Worm (Caenorhabditis elegans): Measurements from ENCODE around the gene str-37.

str-37 gene

DNA sequence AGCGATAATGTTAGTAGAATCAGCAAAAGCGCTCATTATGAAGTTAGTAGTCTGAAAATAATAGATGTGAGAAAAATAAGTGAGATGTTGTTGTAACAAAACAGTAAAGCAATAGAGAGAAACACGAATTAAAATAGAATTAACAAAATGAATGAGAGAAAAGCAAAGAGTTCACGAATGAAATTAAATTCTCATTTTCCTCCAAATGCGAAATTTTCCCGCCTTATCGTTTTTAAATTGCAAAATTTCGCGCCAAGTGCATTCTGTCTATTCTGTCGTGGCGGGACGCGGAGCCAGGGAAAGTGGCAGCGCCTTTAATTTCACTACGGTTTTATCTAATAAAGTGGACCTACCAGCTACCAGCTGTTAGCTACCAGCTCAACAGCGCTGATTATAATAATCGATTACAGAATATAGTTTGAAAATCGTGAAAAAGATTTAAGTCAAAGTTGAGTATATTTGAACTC is 15.3 kb upstream of the str-37 start, which contains the start of gene nasp-2 (continued):
- peak; percentile 43 for TF ChIP-seq F23B12.7 (tag; optimal IDR thresholded peaks at IDR 0.05; ENCODE audit: insufficient read depth)
- no peak for TF ChIP-seq nhr-27 (tag; optimal IDR thresholded peaks at IDR 0.05)
- TF ChIP-seq D2030.7 (GFP tag; IDR thresholded peaks at IDR 0.05), result peak; percentile 98
- no peak for TF ChIP-seq egl-44 (GFP tag; IDR thresholded peaks at IDR 0.05)
- peak; percentile 99 for TF ChIP-seq dpl-1 (GFP tag; optimal IDR thresholded peaks at IDR 0.05)
- peak; percentile 92 for TF ChIP-seq B0336.3 (GFP tag; IDR thresholded peaks at IDR 0.05)
- TF ChIP-seq mes-4 (tag; optimal IDR thresholded peaks at IDR 0.05), result no peak
- peak; percentile 84 for TF ChIP-seq lir-1 (GFP tag; conservative IDR thresholded peaks at IDR 0.05)
- no peak for TF ChIP-seq B0035.1 (tag; optimal IDR thresholded peaks at IDR 0.05)
- peak; percentile 85 for TF ChIP-seq bed-2 (GFP tag; IDR thresholded peaks at IDR 0.05)
- TF ChIP-seq dpff-1 (tag; optimal IDR thresholded peaks at IDR 0.05), result no peak
- TF ChIP-seq C17E4.6 (GFP tag; IDR thresholded peaks at IDR 0.05), result peak; percentile 88
- TF ChIP-seq ceh-40 (GFP tag; IDR thresholded peaks at IDR 0.05), result no peak
- peak; percentile 53; the same call in 1 of the 2 replicates for TF ChIP-seq egrh-3 (GFP tag; IDR thresholded peaks at IDR 0.05)
- TF ChIP-seq lsl-1 (GFP tag; optimal IDR thresholded peaks at IDR 0.05), result peak; percentile 97
- TF ChIP-seq pha-4 (tag; optimal IDR thresholded peaks at IDR 0.05), result no peak
- no peak for TF ChIP-seq T07F8.4 (tag; optimal IDR thresholded peaks at IDR 0.05)
- peak; percentile 64 for TF ChIP-seq hmg-20 (GFP tag; IDR thresholded peaks at IDR 0.05)
- TF ChIP-seq nfyb-1 (GFP tag; IDR thresholded peaks at IDR 0.05), result peak; percentile 81

ce11 chrV:13313045-13313623 is 14.4 kb upstream of the str-37 start, which contains the start of gene C50B6.3:
Gene C50B6.3, plus strand, starts transcription at chrV:13313573.
- no peak for TF ChIP-seq ztf-3 (GFP tag; optimal IDR thresholded peaks at IDR 0.05)
- TF ChIP-seq mxl-1 (tag; optimal IDR thresholded peaks at IDR 0.05), result no peak
- TF ChIP-seq F55B11.4 (tag; optimal IDR thresholded peaks at IDR 0.05; ENCODE audit: borderline replicate concordance, insufficient read depth), result no peak
- TF ChIP-seq F52B5.7 (tag; optimal IDR thresholded peaks at IDR 0.05), result no peak
- TF ChIP-seq dpff-1 (tag; optimal IDR thresholded peaks at IDR 0.05), result no peak
- TF ChIP-seq snpc-4 (GFP tag; optimal IDR thresholded peaks at IDR 0.05), result no peak
- peak in 2 of 4 experiments; percentile 31 to 45 for TF ChIP-seq snpc-4 (tag; optimal IDR thresholded peaks at IDR 0.05)
- TF ChIP-seq nfyb-1 (GFP tag; IDR thresholded peaks at IDR 0.05), result no peak
- peak; percentile 60; the same call in 1 of the 2 replicates for TF ChIP-seq dox-1 (GFP tag; IDR thresholded peaks at IDR 0.05)
- peak; percentile 65 for TF ChIP-seq lin-40 (tag; optimal IDR thresholded peaks at IDR 0.05)
- TF ChIP-seq ztf-18 (tag; optimal IDR thresholded peaks at IDR 0.05), result no peak
- TF ChIP-seq ztf-22 (GFP tag; optimal IDR thresholded peaks at IDR 0.05), result no peak
- no peak for TF ChIP-seq Y56A3A.18 (GFP tag; IDR thresholded peaks at IDR 0.05)
- peak; percentile 63 for TF ChIP-seq akir-1 (GFP tag; optimal IDR thresholded peaks at IDR 0.05)
- TF ChIP-seq ccch-3 (GFP tag; optimal IDR thresholded peaks at IDR 0.05), result peak; percentile 46
- no peak for TF ChIP-seq attf-6 (GFP tag; IDR thresholded peaks at IDR 0.05)
- no peak for TF ChIP-seq die-1 (tag; optimal IDR thresholded peaks at IDR 0.05)
- no peak for TF ChIP-seq aptf-2 (GFP tag; conservative IDR thresholded peaks at IDR 0.05)
- TF ChIP-seq D2030.7 (GFP tag; IDR thresholded peaks at IDR 0.05), result peak; percentile 48; the same call in 1 of the 2 replicates
- no peak for TF ChIP-seq egl-18 (GFP tag; IDR thresholded peaks at IDR 0.05)
- TF ChIP-seq let-526 (GFP tag; IDR thresholded peaks at IDR 0.05), result no peak; the same call in 1 of the 2 replicates
- TF ChIP-seq snpc-1.3 (tag; optimal IDR thresholded peaks at IDR 0.05; ENCODE audit: insufficient read depth), result no peak
- TF ChIP-seq B0019.2 (GFP tag; conservative IDR thresholded peaks at IDR 0.05), result no peak
- no peak for TF ChIP-seq B0261.1 (tag; optimal IDR thresholded peaks at IDR 0.05)
- no peak for TF ChIP-seq zim-3 (tag; optimal IDR thresholded peaks at IDR 0.05)
- no peak for TF ChIP-seq hlh-12 (tag; optimal IDR thresholded peaks at IDR 0.05)
- TF ChIP-seq hsf-1 (GFP tag; IDR thresholded peaks at IDR 0.05), result no peak
- TF ChIP-seq lin-35 (GFP tag; optimal IDR thresholded peaks at IDR 0.05), result peak in 1 of 3 experiments; percentile 72
- no peak for TF ChIP-seq sdz-38 (tag; optimal IDR thresholded peaks at IDR 0.05)
- no peak for TF ChIP-seq nhr-27 (tag; optimal IDR thresholded peaks at IDR 0.05)
- no peak for TF ChIP-seq ama-1 (optimal IDR thresholded peaks at IDR 0.05)
- TF ChIP-seq ama-1 (GFP tag; optimal IDR thresholded peaks at IDR 0.05), result no peak
- peak; percentile 64 for TF ChIP-seq F33H1.4 (GFP tag; IDR thresholded peaks at IDR 0.05)
